Fruit fly (Drosophila melanogaster) Kc167 (cell line): ENCODE data around the gene Ranbp16.

Experiments used
- Myc ChIP-seq: fragments of >200 bp; optimal IDR thresholded peaks from 2 replicates; lab custom pipeline; 2017; ENCODE audit warnings: missing external identifiers
- Sin3A ChIP-seq: fragments of >200 bp; optimal IDR thresholded peaks from 2 replicates; lab custom pipeline; 2018; ENCODE audit warnings: missing external identifiers
- h ChIP-seq: fragments of >200 bp; optimal IDR thresholded peaks from 3 replicates; lab custom pipeline; 2018; ENCODE audit warnings: missing external identifiers
- insv ChIP-seq: fragments of >200 bp; optimal IDR thresholded peaks from 3 replicates; lab custom pipeline; 2018; ENCODE audit warnings: missing external identifiers
- psq ChIP-seq: fragments of >200 bp; optimal IDR thresholded peaks from 2 replicates; lab custom pipeline; 2017; ENCODE audit warnings: missing external identifiers
- ttk ChIP-seq: sonication (Bioruptor generic); optimal IDR thresholded peaks from 2 replicates; lab custom pipeline; 2017; ENCODE audit warnings: missing external identifiers

Gene Ranbp16

dm6 chrX:15940105-15940955 lies 6.7 kb upstream of the Ranbp16 start, which contains the start of gene Stim:
Gene Stim (minus strand): TSS chrX:15940451.
- TF ChIP-seq Myc (no peak), psq (lab: Kevin White, UChicago) (no peak), ttk (lab: Kevin White, UChicago) (no peak), Sin3A (lab: Kevin White, UChicago) (no peak), insv (lab: Kevin White, UChicago) (no peak), h (lab: Kevin White, UChicago) (no peak)

- TF ChIP-seq insv (lab: Kevin White, UChicago) (no peak), psq (lab: Kevin White, UChicago) (no peak), Myc (no peak), h (lab: Kevin White, UChicago) (no peak), Sin3A (lab: Kevin White, UChicago) (no peak), ttk (lab: Kevin White, UChicago) (no peak)
Measured at dm6 chrX:15934226-15934547, 520 bp upstream of the Ranbp16 start.

dm6 chrX:15924805-15925204 lies 8.9 kb downstream of the Ranbp16 start, which contains the start of gene Lcch3:
Gene Lcch3 (plus strand): TSS chrX:15925105.
- TF ChIP-seq ttk (lab: Kevin White, UChicago) (no peak), psq (lab: Kevin White, UChicago) (no peak), Sin3A (lab: Kevin White, UChicago) (no peak), insv (lab: Kevin White, UChicago) (no peak), Myc (no peak), h (lab: Kevin White, UChicago) (no peak)

- TF ChIP-seq insv (lab: Kevin White, UChicago) = no peak
- no peak for TF ChIP-seq Sin3A (lab: Kevin White, UChicago)
- no peak for TF ChIP-seq h (lab: Kevin White, UChicago)
- no peak for TF ChIP-seq Myc
- no peak for TF ChIP-seq ttk (lab: Kevin White, UChicago)
- no peak for TF ChIP-seq psq (lab: Kevin White, UChicago)
Measured at dm6 chrX:15921655-15922054, 12.0 kb downstream of the Ranbp16 start, which contains the start of gene CG8916. Gene CG8916 (plus strand): TSS chrX:15921955.

dm6 chrX:15910570-15910969 lies 23.1 kb downstream of the Ranbp16 start, which contains the start of gene Lrp4:
Gene Lrp4 (plus strand): TSS chrX:15910870.
- no peak for TF ChIP-seq h (lab: Kevin White, UChicago)

dm6 chrX:15909564-15910284 lies 23.9 kb downstream of the Ranbp16 start, which contains the start of gene CycD:
Gene CycD (minus strand): TSS chrX:15909676.
- TF ChIP-seq psq (lab: Kevin White, UChicago) = no peak
- no peak for TF ChIP-seq Myc
- TF ChIP-seq ttk (lab: Kevin White, UChicago) = no peak

- no peak for TF ChIP-seq Myc
- TF ChIP-seq Sin3A (lab: Kevin White, UChicago) = no peak
- TF ChIP-seq psq (lab: Kevin White, UChicago) = no peak
- TF ChIP-seq ttk (lab: Kevin White, UChicago) = no peak
- no peak for TF ChIP-seq h (lab: Kevin White, UChicago)
- no peak for TF ChIP-seq insv (lab: Kevin White, UChicago)
Measured at dm6 chrX:15893732-15894264, 39.9 kb downstream of the Ranbp16 start.

- no peak for TF ChIP-seq psq (lab: Kevin White, UChicago)
- TF ChIP-seq ttk (lab: Kevin White, UChicago) = no peak
- TF ChIP-seq Sin3A (lab: Kevin White, UChicago) = no peak
- no peak for TF ChIP-seq insv (lab: Kevin White, UChicago)
- TF ChIP-seq Myc = no peak
- TF ChIP-seq h (lab: Kevin White, UChicago) = no peak
Measured at dm6 chrX:15891606-15892345, 41.9 kb downstream of the Ranbp16 start, which contains the start of gene shi. Gene shi (plus strand): TSS chrX:15892116.

dm6 chrX:15889780-15890608 lies 43.7 kb downstream of the Ranbp16 start, which contains the start of the genes MSBP and CG15916:
Gene MSBP (minus strand): TSS chrX:15890109.
Gene CG15916 (plus strand): TSS chrX:15890589.
- TF ChIP-seq h (lab: Kevin White, UChicago) (no peak), Sin3A (lab: Kevin White, UChicago) (no peak), insv (lab: Kevin White, UChicago) (no peak), ttk (lab: Kevin White, UChicago) (no peak), psq (lab: Kevin White, UChicago) (no peak)

- TF ChIP-seq insv (lab: Kevin White, UChicago) (no peak), Sin3A (lab: Kevin White, UChicago) (no peak), h (lab: Kevin White, UChicago) (no peak), ttk (lab: Kevin White, UChicago) (no peak), Myc (no peak), psq (lab: Kevin White, UChicago) (no peak)
Measured at dm6 chrX:15888763-15889162, 44.9 kb downstream of the Ranbp16 start.
